Fruit fly (Drosophila melanogaster) whole organism, embryonic: ENCODE results near the gene Nin.

Source experiments
- B-H1 ChIP-seq: fragments of 200-800 bp; sonication (Bioruptor generic); IDR thresholded peaks from 3 replicates; pipeline ENCODE4 v1.3.6; 2022; ENCODE audit warnings: missing biosample characterization, missing genetic modification characterization
- Bdp1 ChIP-seq: fragments of 200-800 bp; sonication (Bioruptor generic); optimal IDR thresholded peaks from 3 replicates; lab custom pipeline; 2016; ENCODE audit warnings: missing biosample characterization, missing genetic modification characterization
- Blimp-1 ChIP-seq: fragments of 200-800 bp; sonication (Bioruptor generic); optimal IDR thresholded peaks from 3 replicates; lab custom pipeline; 2018; ENCODE audit warnings: missing biosample characterization, missing genetic modification characterization, mild to moderate bottlenecking, moderate library complexity, missing genetic modification reagents
- CG10979 ChIP-seq: fragments of 200-800 bp; sonication (Bioruptor generic); optimal IDR thresholded peaks from 2 replicates; lab custom pipeline; 2018; ENCODE audit warnings: missing biosample characterization, mild to moderate bottlenecking, missing genetic modification characterization, moderate library complexity
- CG11085 ChIP-seq: fragments of 200-800 bp; sonication (Bioruptor generic); IDR thresholded peaks from 2 replicates; pipeline ENCODE4 v1.3.6; 2022; ENCODE audit warnings: missing biosample characterization, missing genetic modification characterization
- CG12104 ChIP-seq: fragments of 200-800 bp; sonication (Bioruptor generic); optimal IDR thresholded peaks from 3 replicates; lab custom pipeline; 2016; ENCODE audit warnings: missing biosample characterization, missing genetic modification characterization
- CG15073 ChIP-seq: fragments of 200-800 bp; sonication (Bioruptor generic); optimal IDR thresholded peaks from 2 replicates; lab custom pipeline; 2016; ENCODE audit warnings: missing biosample characterization, missing genetic modification characterization
- CG1603 ChIP-seq: fragments of 200-800 bp; sonication (Bioruptor generic); optimal IDR thresholded peaks from 2 replicates; lab custom pipeline; 2019; ENCODE audit warnings: missing biosample characterization, mild to moderate bottlenecking, missing genetic modification characterization, moderate library complexity
- CG16779 ChIP-seq: fragments of 200-800 bp; sonication (Bioruptor generic); IDR thresholded peaks from 2 replicates; pipeline ENCODE4 v1.3.6; 2022; ENCODE audit warnings: missing biosample characterization, missing genetic modification characterization
- CG17186 ChIP-seq: fragments of 200-800 bp; sonication (Bioruptor generic); optimal IDR thresholded peaks from 3 replicates; lab custom pipeline; 2017; ENCODE audit warnings: missing biosample characterization, missing genetic modification reagents, missing genetic modification characterization
- CG17829 ChIP-seq: fragments of 200-800 bp; optimal IDR thresholded peaks from 2 replicates; lab custom pipeline; 2019; ENCODE audit warnings: missing biosample characterization, mild to moderate bottlenecking, missing genetic modification characterization, moderate library complexity
- CG18011 ChIP-seq: fragments of 200-800 bp; sonication (Bioruptor generic); optimal IDR thresholded peaks from 2 replicates; lab custom pipeline; 2017; ENCODE audit warnings: missing biosample characterization, missing genetic modification characterization, mild to moderate bottlenecking, moderate library complexity, missing genotype
- CG18262 ChIP-seq: fragments of 200-800 bp; optimal IDR thresholded peaks from 3 replicates; lab custom pipeline; 2019; ENCODE audit warnings: missing biosample characterization, mild to moderate bottlenecking, missing genetic modification characterization, moderate library complexity
- CG31388 ChIP-seq: fragments of 200-800 bp; sonication (Bioruptor generic); optimal IDR thresholded peaks from 2 replicates; lab custom pipeline; 2016; ENCODE audit warnings: missing biosample characterization, missing genetic modification characterization
- CG3163 ChIP-seq: fragments of 200-800 bp; sonication (Bioruptor generic); optimal IDR thresholded peaks from 3 replicates; lab custom pipeline; 2016; ENCODE audit warnings: missing biosample characterization, missing genetic modification characterization
- CG33557 ChIP-seq: fragments of 200-800 bp; sonication (Bioruptor generic); optimal IDR thresholded peaks from 2 replicates; lab custom pipeline; 2019; ENCODE audit warnings: missing biosample characterization, mild to moderate bottlenecking, missing genetic modification characterization, moderate library complexity
- CG4854 ChIP-seq: fragments of 200-800 bp; sonication (Bioruptor generic); optimal IDR thresholded peaks from 2 replicates; lab custom pipeline; 2016; ENCODE audit warnings: missing biosample characterization, missing genetic modification characterization, inconsistent platforms
- CG5245 ChIP-seq: fragments of 200-800 bp; sonication (Bioruptor generic); optimal IDR thresholded peaks from 3 replicates; lab custom pipeline; 2016; ENCODE audit warnings: missing biosample characterization, missing genetic modification characterization
- CG7357 ChIP-seq: fragments of 200-800 bp; sonication (Bioruptor generic); IDR thresholded peaks from 3 replicates; pipeline ENCODE4 v1.3.6; 2022; ENCODE audit warnings: missing biosample characterization, missing genetic modification characterization
- CG8944 ChIP-seq: fragments of 200-800 bp; sonication (Bioruptor generic); optimal IDR thresholded peaks from 3 replicates; lab custom pipeline; 2016; ENCODE audit warnings: missing biosample characterization, missing genetic modification characterization
- Camta ChIP-seq: fragments of 200-800 bp; sonication (Bioruptor generic); optimal IDR thresholded peaks from 2 replicates; lab custom pipeline; 2016; ENCODE audit warnings: missing biosample characterization, missing genetic modification characterization
- Dek ChIP-seq: fragments of 200-800 bp; sonication (Bioruptor generic); optimal IDR thresholded peaks from 3 replicates; lab custom pipeline; 2019; ENCODE audit warnings: missing biosample characterization, mild to moderate bottlenecking, missing genetic modification characterization, moderate library complexity
- Eip74EF ChIP-seq, 2 experiments: fragments of 200-800 bp in 1 of 2; fragments of >200 bp in 1 of 2; sonication (Bioruptor generic) in 1 of 2; optimal IDR thresholded peaks; 2 replicates each; lab custom pipeline; 2017 to 2019; ENCODE audit warnings: missing biosample characterization in 2 of 2, missing genetic modification characterization in 2 of 2, mild to moderate bottlenecking in 1 of 2, moderate library complexity in 1 of 2
- H15 ChIP-seq: fragments of 200-800 bp; sonication (Bioruptor generic); IDR thresholded peaks from 3 replicates; pipeline ENCODE4 v1.3.6; 2022; ENCODE audit warnings: missing biosample characterization, missing genetic modification characterization
- HLH54F ChIP-seq: fragments of 200-800 bp; sonication (Bioruptor generic); optimal IDR thresholded peaks from 3 replicates; lab custom pipeline; 2016; ENCODE audit warnings: missing biosample characterization, missing genetic modification characterization
- Hmr ChIP-seq: fragments of 200-800 bp; sonication (Bioruptor generic); optimal IDR thresholded peaks from 3 replicates; lab custom pipeline; 2017; ENCODE audit warnings: mild to moderate bottlenecking, missing biosample characterization, missing genetic modification reagents, missing genetic modification characterization
- Hmx ChIP-seq: fragments of 200-800 bp; sonication (Bioruptor generic); optimal IDR thresholded peaks from 2 replicates; lab custom pipeline; 2016; ENCODE audit warnings: missing biosample characterization, missing genetic modification characterization
- Hr78 ChIP-seq, 2 experiments: fragments of 200-800 bp in 1 of 2; fragments of >200 bp in 1 of 2; sonication (Bioruptor generic) in 1 of 2; optimal IDR thresholded peaks; 2 replicates each; lab custom pipeline; 2017 to 2019; ENCODE audit warnings: missing biosample characterization in 2 of 2, missing genetic modification characterization in 2 of 2, mild to moderate bottlenecking in 1 of 2, moderate library complexity in 1 of 2
- Hsf ChIP-seq: fragments of 200-800 bp; sonication (Bioruptor generic); optimal IDR thresholded peaks from 3 replicates; lab custom pipeline; 2016; ENCODE audit warnings: missing biosample characterization, missing genetic modification characterization
- Meics ChIP-seq: fragments of 200-800 bp; sonication (Bioruptor generic); optimal IDR thresholded peaks from 2 replicates; lab custom pipeline; 2017; ENCODE audit warnings: missing biosample characterization, mild to moderate bottlenecking, missing genetic modification characterization
- Rx ChIP-seq: fragments of 200-800 bp; sonication (Bioruptor generic); IDR thresholded peaks from 2 replicates; pipeline ENCODE4 v1.3.6; 2022; ENCODE audit warnings: missing biosample characterization, missing genetic modification characterization
- Spps ChIP-seq: fragments of 200-800 bp; sonication (Bioruptor generic); optimal IDR thresholded peaks from 2 replicates; lab custom pipeline; 2018; ENCODE audit warnings: missing biosample characterization, mild to moderate bottlenecking, missing genetic modification characterization
- Ssrp ChIP-seq: fragments of 200-800 bp; sonication (Bioruptor generic); optimal IDR thresholded peaks from 2 replicates; lab custom pipeline; 2018; ENCODE audit warnings: missing biosample characterization, mild to moderate bottlenecking, missing genetic modification characterization, moderate library complexity
- Stat92E ChIP-seq, 3 experiments: fragments of >200 bp in 2 of 3; fragments of 200-800 bp in 1 of 3; sonication (Bioruptor generic) in 1 of 3; optimal IDR thresholded peaks; 2 replicates each; lab custom pipeline; 2017 to 2019; ENCODE audit warnings: missing biosample characterization in 3 of 3, missing genetic modification characterization in 3 of 3, mild to moderate bottlenecking in 1 of 3, moderate library complexity in 1 of 3
- ash1 ChIP-seq: fragments of 200-800 bp; sonication (Bioruptor generic); optimal IDR thresholded peaks from 2 replicates; lab custom pipeline; 2018; ENCODE audit warnings: missing biosample characterization, mild to moderate bottlenecking, missing genetic modification characterization
- bsh ChIP-seq, 2 experiments: fragments of 200-800 bp; sonication (Bioruptor generic); optimal IDR thresholded peaks; 2 replicates each; lab custom pipeline; 2017 to 2018; ENCODE audit warnings: mild to moderate bottlenecking in 2 of 2, missing biosample characterization in 2 of 2, missing genetic modification characterization in 2 of 2, moderate library complexity in 1 of 2
- crp ChIP-seq, 2 experiments: fragments of 200-800 bp; sonication (Bioruptor generic); optimal IDR thresholded peaks; 2 replicates in 1 of 2; 3 replicates in 1 of 2; lab custom pipeline; 2017; ENCODE audit warnings: missing biosample characterization in 2 of 2, missing genetic modification characterization in 2 of 2, mild to moderate bottlenecking in 1 of 2, moderate library complexity in 1 of 2
- dan ChIP-seq: fragments of 200-800 bp; sonication (Bioruptor generic); IDR thresholded peaks from 2 replicates; pipeline ENCODE4 v1.3.6; 2022; ENCODE audit warnings: missing biosample characterization, missing genetic modification characterization
- dmrt99B ChIP-seq: fragments of 200-800 bp; sonication (Bioruptor generic); optimal IDR thresholded peaks from 2 replicates; lab custom pipeline; 2018; ENCODE audit warnings: missing biosample characterization, mild to moderate bottlenecking, missing genetic modification characterization, moderate library complexity
- fd96Cb ChIP-seq: fragments of 200-800 bp; sonication (Bioruptor generic); optimal IDR thresholded peaks from 2 replicates; lab custom pipeline; 2018; ENCODE audit warnings: missing biosample characterization, mild to moderate bottlenecking, missing genetic modification characterization, moderate library complexity
- mam ChIP-seq: fragments of 200-800 bp; sonication (Bioruptor generic); optimal IDR thresholded peaks from 3 replicates; lab custom pipeline; 2016; ENCODE audit warnings: missing biosample characterization, missing genetic modification characterization
- onecut ChIP-seq: fragments of 200-800 bp; sonication (Bioruptor generic); IDR thresholded peaks from 2 replicates; pipeline ENCODE4 v1.3.6; 2022; ENCODE audit warnings: missing biosample characterization, missing genetic modification characterization
- pum ChIP-seq: fragments of 200-800 bp; sonication (Bioruptor generic); optimal IDR thresholded peaks from 2 replicates; lab custom pipeline; 2016; ENCODE audit warnings: missing biosample characterization, missing genetic modification characterization
- repo ChIP-seq: fragments of 200-800 bp; sonication (Bioruptor generic); optimal IDR thresholded peaks from 2 replicates; lab custom pipeline; 2016; ENCODE audit warnings: missing biosample characterization, missing genetic modification characterization
- sisA ChIP-seq: fragments of 200-800 bp; sonication (Bioruptor generic); IDR thresholded peaks from 2 replicates; pipeline ENCODE4 v1.3.6; 2022; ENCODE audit warnings: missing biosample characterization, missing genetic modification characterization
- tgo ChIP-seq: fragments of 200-800 bp; sonication (Bioruptor generic); IDR thresholded peaks from 3 replicates; pipeline ENCODE4 v1.3.6; 2022; ENCODE audit warnings: missing biosample characterization, missing genetic modification characterization
- z ChIP-seq: fragments of 200-800 bp; sonication (Bioruptor generic); IDR thresholded peaks from 3 replicates; pipeline ENCODE4 v1.3.6; 2022; ENCODE audit warnings: missing biosample characterization, missing genetic modification characterization
- zen2 ChIP-seq: fragments of 200-800 bp; sonication (Bioruptor generic); IDR thresholded peaks from 3 replicates; pipeline ENCODE4 v1.3.6; 2022; ENCODE audit warnings: missing biosample characterization, missing genetic modification characterization; ENCODE audit not compliant: partially characterized antibody
- zfh1 ChIP-seq: fragments of 200-800 bp; sonication (Bioruptor generic); IDR thresholded peaks from 3 replicates; pipeline ENCODE4 v1.3.6; 2022; ENCODE audit warnings: missing biosample characterization, missing genetic modification characterization

Gene Nin

dm6 chr2L:5297289-5297960, 19.1 kb upstream of the Nin start (continued):
- TF ChIP-seq Hsf (GFP tag; lab: Kevin White, UChicago): no peak
- no peak for TF ChIP-seq CG15073
- TF ChIP-seq CG10979: peak; percentile 79
- no peak for TF ChIP-seq CG31388 (GFP tag; lab: Kevin White, UChicago)
- peak in 1 of 2 experiments; percentile 40 for TF ChIP-seq Eip74EF (GFP tag; optimal IDR thresholded peaks at IDR 0.05; lab: Kevin White, UChicago)
- no peak for TF ChIP-seq B-H1
- TF ChIP-seq zfh1 (GFP tag; lab: Robert Waterston, UW): no peak
- TF ChIP-seq CG4854 (GFP tag; lab: Kevin White, UChicago): no peak
- TF ChIP-seq CG8944 (GFP tag; lab: Kevin White, UChicago): no peak
- no peak for TF ChIP-seq ash1 (GFP tag; lab: Kevin White, UChicago)
- TF ChIP-seq CG11085: no peak
- TF ChIP-seq Spps (tag; lab: Kevin White, UChicago): peak; percentile 7
- TF ChIP-seq CG17186: no peak
- TF ChIP-seq Dek: no peak
- TF ChIP-seq Hmr (GFP tag; lab: Kevin White, UChicago): no peak
- no peak for TF ChIP-seq CG33557
- TF ChIP-seq mam (GFP tag; lab: Kevin White, UChicago): no peak
- no peak for TF ChIP-seq Meics (GFP tag; lab: Kevin White, UChicago)
- no peak; the same call in 2 of the 3 replicates for TF ChIP-seq tgo (GFP tag; lab: Robert Waterston, UW)
- TF ChIP-seq dan: no peak
- no peak for TF ChIP-seq z (GFP tag; lab: Robert Waterston, UW)
- no peak for TF ChIP-seq H15 (GFP tag; lab: Robert Waterston, UW)
- peak; percentile 71 for TF ChIP-seq CG18262 (tag; lab: Kevin White, UChicago)
- TF ChIP-seq fd96Cb: peak; percentile 63
- TF ChIP-seq Blimp-1 (GFP tag; lab: Kevin White, UChicago): peak; percentile 85
- peak; percentile 20 for TF ChIP-seq CG12104
- no peak for TF ChIP-seq crp (GFP tag; optimal IDR thresholded peaks at IDR 0.05; lab: Kevin White, UChicago)
- TF ChIP-seq Rx (GFP tag; lab: Robert Waterston, UW): peak; percentile 28; the same call in 1 of the 2 replicates
- TF ChIP-seq Hr78 (GFP tag; optimal IDR thresholded peaks at IDR 0.05; lab: Kevin White, UChicago): peak in 1 of 2 experiments; percentile 15
- peak; percentile 54 for TF ChIP-seq Ssrp (tag; lab: Kevin White, UChicago)
- TF ChIP-seq pum (GFP tag; lab: Kevin White, UChicago): peak; percentile 38
- no peak for TF ChIP-seq onecut (GFP tag; lab: Robert Waterston, UW)
- peak; percentile 57 for TF ChIP-seq dmrt99B (tag; lab: Kevin White, UChicago)
- no peak for TF ChIP-seq Hmx (GFP tag; lab: Kevin White, UChicago)
- TF ChIP-seq CG5245: no peak
- TF ChIP-seq Stat92E (GFP tag; optimal IDR thresholded peaks at IDR 0.05; lab: Kevin White, UChicago): no peak
- TF ChIP-seq CG17829 (tag; lab: Kevin White, UChicago): peak; percentile 35
- no peak for TF ChIP-seq CG18011 (GFP tag; lab: Kevin White, UChicago)
- TF ChIP-seq zen2: no peak
- peak; percentile 30 for TF ChIP-seq Camta (GFP tag; lab: Kevin White, UChicago)
- no peak for TF ChIP-seq repo (GFP tag; lab: Kevin White, UChicago)
- peak in 1 of 2 experiments; percentile 88 for TF ChIP-seq bsh (GFP tag; optimal IDR thresholded peaks at IDR 0.05; lab: Kevin White, UChicago)
- no peak for TF ChIP-seq CG16779
- peak; percentile 60 for TF ChIP-seq CG7357 (GFP tag; lab: Robert Waterston, UW)
- TF ChIP-seq Bdp1 (GFP tag; lab: Kevin White, UChicago): no peak
- TF ChIP-seq CG1603 (tag; lab: Kevin White, UChicago): peak; percentile 83
- TF ChIP-seq CG3163: no peak
- no peak for TF ChIP-seq HLH54F (GFP tag; lab: Kevin White, UChicago)
- TF ChIP-seq sisA (GFP tag; lab: Robert Waterston, UW): peak; percentile 36; the same call in 1 of the 2 replicates
